Worm (Caenorhabditis elegans) whole organism, L4 larva: ENCODE measurements around the gene ZK829.7.

Experiments used
- D1046.2 ChIP-seq: fragments of 200-800 bp; sonication (Bioruptor generic); IDR thresholded peaks from 2 replicates; pipeline ENCODE4 v1.3.6; 2022; ENCODE audit warnings: missing genetic modification characterization, missing compliant biosample characterization
- F37D6.2 ChIP-seq: sonication (generic microtip); optimal IDR thresholded peaks from 2 replicates; lab custom pipeline; 2016; ENCODE audit warnings: mild to moderate bottlenecking, missing genetic modification characterization, missing compliant biosample characterization
- R02D3.7 ChIP-seq: fragments of 150-350 bp; sonication (generic microtip); optimal IDR thresholded peaks from 3 replicates; lab custom pipeline; 2014; ENCODE audit warnings: missing biosample characterization, missing genetic modification characterization
- T26A8.4 ChIP-seq: fragments of 200-800 bp; sonication (Bioruptor generic); IDR thresholded peaks from 2 replicates; pipeline ENCODE4 v1.3.6; 2022; ENCODE audit warnings: missing genetic modification characterization, missing compliant biosample characterization
- Y105C5A.15 ChIP-seq: fragments of 200-800 bp; sonication (Bioruptor generic); IDR thresholded peaks from 2 replicates; pipeline ENCODE4 v1.3.6; 2022; ENCODE audit warnings: missing genetic modification characterization, missing compliant biosample characterization
- Y48G9A.11 ChIP-seq: fragments of 200-800 bp; sonication (Bioruptor generic); IDR thresholded peaks from 2 replicates; pipeline ENCODE4 v1.3.6; 2022; ENCODE audit warnings: missing genetic modification reagents, missing genetic modification characterization, missing compliant biosample characterization
- Y5F2A.4 ChIP-seq: fragments of 200-800 bp; sonication (Bioruptor generic); optimal IDR thresholded peaks from 2 replicates; lab custom pipeline; 2018; ENCODE audit warnings: mild to moderate bottlenecking, missing genetic modification characterization, missing compliant biosample characterization
- ama-1 ChIP-seq: fragments of 150-350 bp; optimal IDR thresholded peaks from 2 replicates; lab custom pipeline; 2014; ENCODE audit warnings: inconsistent platforms, mixed read lengths
- ceh-28 ChIP-seq: fragments of 150-350 bp; optimal IDR thresholded peaks from 2 replicates; lab custom pipeline; 2014; ENCODE audit warnings: missing biosample characterization, missing genetic modification reagents, missing genetic modification characterization
- ceh-32 ChIP-seq: sonication (generic microtip); optimal IDR thresholded peaks from 2 replicates; lab custom pipeline; 2016; ENCODE audit warnings: mild to moderate bottlenecking, missing genetic modification characterization, missing compliant biosample characterization; ENCODE audit not compliant: poor library complexity
- ceh-44 ChIP-seq: fragments of 200-800 bp; sonication (Bioruptor generic); IDR thresholded peaks from 2 replicates; pipeline ENCODE4 v1.3.6; 2022; ENCODE audit warnings: missing genetic modification reagents, missing genetic modification characterization, missing compliant biosample characterization
- ceh-62 ChIP-seq: sonication (generic microtip); optimal IDR thresholded peaks from 2 replicates; lab custom pipeline; 2017; ENCODE audit warnings: missing biosample characterization, missing genetic modification characterization
- ceh-82 ChIP-seq: sonication (generic microtip); optimal IDR thresholded peaks from 2 replicates; lab custom pipeline; 2017; ENCODE audit warnings: missing biosample characterization, missing genetic modification characterization
- ces-1 ChIP-seq: fragments of 150-350 bp; sonication (generic microtip); optimal IDR thresholded peaks from 4 replicates; lab custom pipeline; 2014; ENCODE audit warnings: missing biosample characterization, missing genetic modification reagents, missing genetic modification characterization
- ctbp-1 ChIP-seq: fragments of 200-800 bp; sonication (Bioruptor generic); IDR thresholded peaks from 2 replicates; pipeline ENCODE4 v1.3.6; 2022; ENCODE audit warnings: missing genetic modification reagents, missing genetic modification characterization, missing compliant biosample characterization
- daf-16 ChIP-seq, 3 experiments: sonication (generic microtip); optimal IDR thresholded peaks; 2 replicates each; lab custom pipeline; 2016 to 2017; ENCODE audit warnings: missing genetic modification characterization in 3 of 3, missing genetic modification reagents in 3 of 3, mild to moderate bottlenecking in 2 of 3, missing compliant biosample characterization in 2 of 3, missing biosample characterization in 1 of 3, moderate library complexity in 1 of 3
- daf-19 ChIP-seq: fragments of 200-800 bp; sonication (Bioruptor generic); conservative IDR thresholded peaks from 2 replicates; pipeline ENCODE4 v1.3.6; 2022; ENCODE audit warnings: missing genetic modification characterization, missing compliant biosample characterization
- egl-27 ChIP-seq: sonication (generic microtip); optimal IDR thresholded peaks from 3 replicates; lab custom pipeline; 2017; ENCODE audit warnings: missing biosample characterization, missing genetic modification reagents, missing genetic modification characterization
- egl-43 ChIP-seq: fragments of 200-800 bp; sonication (Bioruptor generic); IDR thresholded peaks from 2 replicates; pipeline ENCODE4 v1.3.6; 2022; ENCODE audit warnings: missing genetic modification reagents, missing genetic modification characterization, missing compliant biosample characterization
- fos-1 ChIP-seq: fragments of 150-350 bp; optimal IDR thresholded peaks from 2 replicates; lab custom pipeline; 2014; ENCODE audit warnings: missing biosample characterization, missing genetic modification characterization
- hlh-11 ChIP-seq: fragments of 200-800 bp; sonication (Bioruptor generic); optimal IDR thresholded peaks from 2 replicates; lab custom pipeline; 2018; ENCODE audit warnings: mild to moderate bottlenecking, missing genetic modification characterization, missing compliant biosample characterization
- lim-7 ChIP-seq: fragments of 200-800 bp; sonication (Bioruptor generic); IDR thresholded peaks from 2 replicates; pipeline ENCODE4 v1.3.6; 2022; ENCODE audit warnings: missing genetic modification characterization, missing compliant biosample characterization
- lin-15B ChIP-seq: fragments of 150-350 bp; sonication (generic microtip); optimal IDR thresholded peaks from 3 replicates; lab custom pipeline; 2014; ENCODE audit warnings: missing biosample characterization, missing genetic modification characterization
- lin-38 ChIP-seq: fragments of 200-800 bp; sonication (Bioruptor generic); IDR thresholded peaks from 2 replicates; pipeline ENCODE4 v1.3.6; 2022; ENCODE audit warnings: missing genetic modification reagents, missing genetic modification characterization, missing compliant biosample characterization
- lir-3 ChIP-seq: sonication (generic microtip); optimal IDR thresholded peaks from 2 replicates; lab custom pipeline; 2016; ENCODE audit warnings: mild to moderate bottlenecking, missing genetic modification characterization, missing compliant biosample characterization
- mdl-1 ChIP-seq, 2 experiments: fragments of 150-350 bp in 1 of 2; sonication (generic microtip) in 1 of 2; optimal IDR thresholded peaks; 2 replicates each; lab custom pipeline; 2014 to 2017; ENCODE audit warnings: missing biosample characterization in 2 of 2, missing genetic modification characterization in 2 of 2
- mes-2 ChIP-seq: sonication (generic microtip); optimal IDR thresholded peaks from 2 replicates; lab custom pipeline; 2016; ENCODE audit warnings: missing genotype, mild to moderate bottlenecking, missing genetic modification characterization, missing compliant biosample characterization; ENCODE audit not compliant: poor library complexity, severe bottlenecking
- nhr-11 ChIP-seq: fragments of 150-350 bp; optimal IDR thresholded peaks from 2 replicates; lab custom pipeline; 2014; ENCODE audit warnings: missing biosample characterization, missing genetic modification characterization
- nhr-111 ChIP-seq: fragments of 200-800 bp; sonication (Bioruptor generic); optimal IDR thresholded peaks from 2 replicates; lab custom pipeline; 2018; ENCODE audit warnings: mild to moderate bottlenecking, missing genetic modification characterization, missing compliant biosample characterization
- nhr-41 ChIP-seq: fragments of 200-800 bp; sonication (Bioruptor generic); IDR thresholded peaks from 2 replicates; pipeline ENCODE4 v1.3.6; 2022; ENCODE audit warnings: missing genetic modification reagents, missing genetic modification characterization, missing compliant biosample characterization
- nhr-42 ChIP-seq: fragments of 200-800 bp; sonication (Bioruptor generic); IDR thresholded peaks from 2 replicates; pipeline ENCODE4 v1.3.6; 2022; ENCODE audit warnings: missing genetic modification characterization, missing compliant biosample characterization
- nhr-76 ChIP-seq: fragments of 150-350 bp; optimal IDR thresholded peaks from 2 replicates; lab custom pipeline; 2014; ENCODE audit warnings: missing biosample characterization, missing genetic modification characterization
- nhr-77 ChIP-seq: fragments of 150-350 bp; optimal IDR thresholded peaks from 2 replicates; lab custom pipeline; 2014; ENCODE audit warnings: missing biosample characterization, missing genetic modification characterization
- php-3 ChIP-seq: fragments of 200-800 bp; sonication (Bioruptor generic); IDR thresholded peaks from 2 replicates; pipeline ENCODE4 v1.3.6; 2022; ENCODE audit warnings: missing genetic modification reagents, missing genetic modification characterization, missing compliant biosample characterization
- saeg-2 ChIP-seq: fragments of 200-800 bp; sonication (Bioruptor generic); IDR thresholded peaks from 2 replicates; pipeline ENCODE4 v1.3.6; 2022; ENCODE audit warnings: missing genetic modification reagents, missing genetic modification characterization, missing compliant biosample characterization
- sdz-12 ChIP-seq: fragments of 200-800 bp; sonication (Bioruptor generic); optimal IDR thresholded peaks from 2 replicates; lab custom pipeline; 2018; ENCODE audit warnings: mild to moderate bottlenecking, missing genetic modification characterization, missing compliant biosample characterization
- set-16 ChIP-seq: fragments of 200-800 bp; sonication (Bioruptor generic); IDR thresholded peaks from 2 replicates; pipeline ENCODE4 v1.3.6; 2022; ENCODE audit warnings: missing genetic modification reagents, missing genetic modification characterization, missing compliant biosample characterization
- snpc-1.2 ChIP-seq: fragments of 200-800 bp; sonication (Bioruptor generic); IDR thresholded peaks from 2 replicates; pipeline ENCODE4 v1.3.6; 2022; ENCODE audit warnings: missing genetic modification reagents, missing genetic modification characterization, missing compliant biosample characterization
- spr-1 ChIP-seq: sonication (generic microtip); optimal IDR thresholded peaks from 2 replicates; lab custom pipeline; 2016; ENCODE audit warnings: mild to moderate bottlenecking, missing genetic modification characterization, missing compliant biosample characterization
- spr-3 ChIP-seq: fragments of 200-800 bp; sonication (Bioruptor generic); optimal IDR thresholded peaks from 2 replicates; lab custom pipeline; 2018; ENCODE audit warnings: mild to moderate bottlenecking, missing genetic modification characterization, missing compliant biosample characterization
- tag-97 ChIP-seq: fragments of 200-800 bp; sonication (Bioruptor generic); IDR thresholded peaks from 2 replicates; pipeline ENCODE4 v1.3.6; 2022; ENCODE audit warnings: missing genetic modification characterization, missing compliant biosample characterization
- unc-62 ChIP-seq, 3 experiments: fragments of 150-350 bp in 1 of 3; sonication (generic microtip); optimal IDR thresholded peaks in 2 of 3; peaks in 1 of 3; 1 replicate in 1 of 3; 2 replicates in 2 of 3; lab custom pipeline; 2014 to 2017; ENCODE audit warnings: missing biosample characterization in 3 of 3, missing genetic modification characterization in 3 of 3, missing genetic modification reagents in 3 of 3, missing genotype in 1 of 3
- vab-7 ChIP-seq: fragments of 200-800 bp; sonication (Bioruptor generic); IDR thresholded peaks from 2 replicates; pipeline ENCODE4 v1.3.6; 2022; ENCODE audit warnings: missing genetic modification reagents, missing genetic modification characterization, missing compliant biosample characterization
- zfp-3 ChIP-seq: fragments of 200-800 bp; sonication (Bioruptor generic); conservative IDR thresholded peaks from 2 replicates; pipeline ENCODE4 v1.3.6; 2022; ENCODE audit warnings: missing genetic modification reagents, missing genetic modification characterization, missing compliant biosample characterization
- zip-11 ChIP-seq: fragments of 200-800 bp; sonication (Bioruptor generic); IDR thresholded peaks from 2 replicates; pipeline ENCODE4 v1.3.6; 2022; ENCODE audit warnings: missing genetic modification characterization, missing compliant biosample characterization
- zip-2 ChIP-seq: fragments of 150-350 bp; optimal IDR thresholded peaks from 2 replicates; lab custom pipeline; 2014; ENCODE audit warnings: missing biosample characterization, missing genetic modification characterization
- ztf-11 ChIP-seq: fragments of 150-350 bp; optimal IDR thresholded peaks from 2 replicates; lab custom pipeline; 2014; ENCODE audit warnings: missing biosample characterization, missing genetic modification characterization
- ztf-7 ChIP-seq: fragments of 150-350 bp; optimal IDR thresholded peaks from 2 replicates; lab custom pipeline; 2014; ENCODE audit warnings: missing biosample characterization, missing genetic modification characterization

ZK829.7 gene

ce11 chrIV:11930572-11930971 is 30.8 kb downstream of the ZK829.7 start, which contains the start of gene nhx-9:
nhx-9 (plus strand) TSS chrIV:11930872.
- TF ChIP-seq zfp-3 (GFP tag; lab: Robert Waterston, UW), result no peak

- TF ChIP-seq ceh-62 (tag; lab: Kevin White, UChicago), result no peak
- peak; percentile 56 for TF ChIP-seq T26A8.4 (GFP tag; lab: Robert Waterston, UW)
- TF ChIP-seq set-16, result no peak; the same call in 1 of the 2 replicates
- TF ChIP-seq snpc-1.2, result peak; percentile 91
- no peak for TF ChIP-seq lir-3
- TF ChIP-seq ctbp-1, result 0 out of 2 replicates have a peak, but pooled peaks have one; percentile 62
- TF ChIP-seq ama-1 (lab: Kevin White, UChicago), result no peak
- TF ChIP-seq ceh-44 (GFP tag; lab: Robert Waterston, UW), result peak; percentile 69; the same call in 1 of the 2 replicates
- TF ChIP-seq egl-43, result peak; percentile 87
- TF ChIP-seq nhr-41 (GFP tag; lab: Robert Waterston, UW), result 0 out of 2 replicates have a peak, but pooled peaks have one; percentile 38
- TF ChIP-seq F37D6.2 (tag; lab: Kevin White, UChicago), result no peak
- TF ChIP-seq nhr-42 (GFP tag; lab: Robert Waterston, UW), result peak; percentile 70; the same call in 1 of the 2 replicates
- TF ChIP-seq lim-7 (GFP tag; lab: Robert Waterston, UW), result peak; percentile 73
- no peak for TF ChIP-seq ces-1
- no peak for TF ChIP-seq ceh-82 (tag; lab: Kevin White, UChicago)
- TF ChIP-seq php-3 (GFP tag; lab: Robert Waterston, UW), result no peak; the same call in 1 of the 2 replicates
- TF ChIP-seq ztf-7 (tag; lab: Kevin White, UChicago), result peak; percentile 4
- TF ChIP-seq fos-1 (tag; lab: Kevin White, UChicago), result no peak
- peak in 1 of 2 experiments; percentile 29 for TF ChIP-seq daf-16 (GFP tag; optimal IDR thresholded peaks at IDR 0.05; lab: Kevin White, UChicago)
- peak; percentile 22 for TF ChIP-seq daf-16 (tag; optimal IDR thresholded peaks at IDR 0.05; lab: Kevin White, UChicago)
- no peak for TF ChIP-seq ceh-28 (tag; lab: Kevin White, UChicago)
- TF ChIP-seq egl-27 (tag; lab: Kevin White, UChicago), result no peak
- no peak for TF ChIP-seq nhr-11 (tag; lab: Kevin White, UChicago)
- TF ChIP-seq lin-15B (tag; lab: Kevin White, UChicago), result no peak
- no peak for TF ChIP-seq zip-2
- TF ChIP-seq saeg-2 (GFP tag; lab: Robert Waterston, UW), result peak; percentile 76; the same call in 1 of the 2 replicates
- TF ChIP-seq daf-19 (GFP tag; lab: Robert Waterston, UW), result no peak
- TF ChIP-seq lin-38 (GFP tag; lab: Robert Waterston, UW), result no peak; the same call in 1 of the 2 replicates
- peak; percentile 64; the same call in 1 of the 2 replicates for TF ChIP-seq vab-7 (GFP tag; lab: Robert Waterston, UW)
- TF ChIP-seq Y48G9A.11, result peak; percentile 61; the same call in 1 of the 2 replicates
- no peak for TF ChIP-seq nhr-111 (GFP tag; lab: Kevin White, UChicago)
- TF ChIP-seq zip-11, result no peak
- peak; percentile 39 for TF ChIP-seq spr-1
- no peak for TF ChIP-seq nhr-76 (tag; lab: Kevin White, UChicago)
- no peak for TF ChIP-seq unc-62 (GFP tag; optimal IDR thresholded peaks at IDR 0.05 in 1 of 2; lab: Kevin White, UChicago)
- no peak for TF ChIP-seq unc-62 (tag; optimal IDR thresholded peaks at IDR 0.05; lab: Kevin White, UChicago)
- TF ChIP-seq nhr-77, result no peak
- 0 out of 2 replicates have a peak, but pooled peaks have one; percentile 26 for TF ChIP-seq D1046.2
- no peak for TF ChIP-seq Y5F2A.4 (GFP tag; lab: Kevin White, UChicago)
- TF ChIP-seq ztf-11 (tag; lab: Kevin White, UChicago), result no peak
- no peak for TF ChIP-seq tag-97 (GFP tag; lab: Robert Waterston, UW)
- no peak for TF ChIP-seq mes-2
- no peak for TF ChIP-seq spr-3 (GFP tag; lab: Kevin White, UChicago)
- TF ChIP-seq Y105C5A.15 (GFP tag; lab: Robert Waterston, UW), result no peak
- TF ChIP-seq ceh-32 (tag; lab: Kevin White, UChicago), result no peak
- TF ChIP-seq hlh-11 (tag; lab: Kevin White, UChicago), result peak; percentile 57
- TF ChIP-seq mdl-1 (tag; optimal IDR thresholded peaks at IDR 0.05; lab: Kevin White, UChicago), result peak in 1 of 2 experiments; percentile 39
- TF ChIP-seq R02D3.7 (tag; lab: Kevin White, UChicago), result no peak
- TF ChIP-seq sdz-12 (GFP tag; lab: Kevin White, UChicago), result no peak
Measured at ce11 chrIV:11928388-11928787, 32.9 kb downstream of the ZK829.7 start.
